Worm (Caenorhabditis elegans) whole organism, L4 larva: ENCODE results near the gene C46H3.2.

Source experiments
- ZK546.5 ChIP-seq, 2 experiments: sonication (generic microtip); optimal IDR thresholded peaks; 2 replicates each; lab custom pipeline; 2017; ENCODE audit warnings: missing biosample characterization in 2 of 2, missing genetic modification characterization in 2 of 2
- aly-2 ChIP-seq: sonication (generic microtip); optimal IDR thresholded peaks from 2 replicates; lab custom pipeline; 2018; ENCODE audit warnings: missing biosample characterization, missing genetic modification characterization
- dmd-9 ChIP-seq: fragments of 200-800 bp; sonication (Bioruptor generic); IDR thresholded peaks from 2 replicates; pipeline ENCODE4 v1.3.6; 2022; ENCODE audit warnings: missing genetic modification reagents, missing genetic modification characterization, missing compliant biosample characterization
- fkh-10 ChIP-seq: fragments of 150-350 bp; optimal IDR thresholded peaks from 2 replicates; lab custom pipeline; 2014; ENCODE audit warnings: missing biosample characterization, missing genetic modification reagents, missing genetic modification characterization
- lin-13 ChIP-seq: fragments of 150-350 bp; optimal IDR thresholded peaks from 2 replicates; lab custom pipeline; 2014; ENCODE audit warnings: missing biosample characterization, missing genetic modification reagents, missing genetic modification characterization
- nhr-10 ChIP-seq: fragments of 150-350 bp; optimal IDR thresholded peaks from 2 replicates; lab custom pipeline; 2014; ENCODE audit warnings: missing biosample characterization, missing genetic modification characterization
- nhr-25 ChIP-seq: sonication (generic microtip); optimal IDR thresholded peaks from 2 replicates; lab custom pipeline; 2017; ENCODE audit warnings: missing genetic modification characterization, mild to moderate bottlenecking, missing compliant biosample characterization, antibody characterized with exemption, moderate library complexity, borderline replicate concordance; ENCODE audit not compliant: insufficient read depth
- pqm-1 ChIP-seq: sonication (generic microtip); optimal IDR thresholded peaks from 2 replicates; lab custom pipeline; 2017; ENCODE audit warnings: missing biosample characterization, missing genetic modification characterization
- snpc-4 ChIP-seq: fragments of 150-350 bp; optimal IDR thresholded peaks from 2 replicates; lab custom pipeline; 2014; ENCODE audit warnings: missing biosample characterization, missing genetic modification characterization
- zag-1 ChIP-seq: fragments of 150-350 bp; optimal IDR thresholded peaks from 2 replicates; lab custom pipeline; 2014; ENCODE audit warnings: missing biosample characterization, missing genetic modification characterization

DNA sequence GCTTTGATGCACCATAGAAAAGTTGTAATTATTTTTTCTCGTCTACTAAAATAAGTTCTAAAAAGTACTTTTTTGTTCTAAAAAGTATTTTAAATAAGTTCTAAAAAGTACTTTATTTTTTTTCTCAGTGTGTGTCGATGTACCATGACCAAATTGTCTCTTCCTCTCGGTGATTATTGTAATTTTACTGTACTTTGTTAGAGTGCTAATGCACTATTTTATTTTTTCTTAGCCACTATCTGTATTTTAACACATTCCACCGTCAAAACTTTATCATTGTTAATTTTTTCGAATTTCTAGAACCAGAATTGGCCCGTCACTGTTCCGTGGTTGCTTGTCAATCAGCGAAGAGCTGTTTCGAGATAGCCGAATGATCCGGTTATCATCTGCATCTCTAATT, 50.6 kb downstream of the C46H3.2 start, which contains the start of gene hot-8:
- no peak for TF ChIP-seq zag-1 (tag; lab: Kevin White, UChicago)
- TF ChIP-seq nhr-25 (tag; lab: Kevin White, UChicago), result no peak
- no peak for TF ChIP-seq lin-13 (GFP tag; lab: Kevin White, UChicago)
- no peak for TF ChIP-seq fkh-10
- no peak for TF ChIP-seq nhr-10 (tag; lab: Kevin White, UChicago)
- no peak for TF ChIP-seq snpc-4
- no peak for TF ChIP-seq dmd-9 (GFP tag; lab: Robert Waterston, UW)
- TF ChIP-seq aly-2 (tag; lab: Kevin White, UChicago), result no peak
- TF ChIP-seq ZK546.5 (tag; optimal IDR thresholded peaks at IDR 0.05; lab: Kevin White, UChicago), result no peak
- no peak for TF ChIP-seq pqm-1 (tag; lab: Kevin White, UChicago)
